Fruit fly (Drosophila melanogaster) whole organism, embryonic: ENCODE results near the gene ast.

Source experiments
- BEAF-32 ChIP-seq: fragments of 200-800 bp; sonication (Bioruptor generic); optimal IDR thresholded peaks from 3 replicates; lab custom pipeline; 2017; ENCODE audit warnings: missing biosample characterization, missing genetic modification characterization, mild to moderate bottlenecking, moderate library complexity, missing genetic modification reagents
- Blimp-1 ChIP-seq: fragments of 200-800 bp; sonication (Bioruptor generic); optimal IDR thresholded peaks from 3 replicates; lab custom pipeline; 2018; ENCODE audit warnings: missing biosample characterization, missing genetic modification characterization, mild to moderate bottlenecking, moderate library complexity, missing genetic modification reagents
- CG10274 ChIP-seq: fragments of 200-800 bp; sonication (Bioruptor generic); optimal IDR thresholded peaks from 3 replicates; lab custom pipeline; 2017; ENCODE audit warnings: missing biosample characterization, mild to moderate bottlenecking, missing genetic modification characterization
- CG10366 ChIP-seq: fragments of 200-800 bp; sonication (Bioruptor generic); IDR thresholded peaks from 2 replicates; pipeline ENCODE4 v1.3.6; 2022; ENCODE audit warnings: missing biosample characterization, missing genetic modification characterization
- CG11504 ChIP-seq: fragments of 200-800 bp; sonication (Bioruptor generic); optimal IDR thresholded peaks from 3 replicates; lab custom pipeline; 2019; ENCODE audit warnings: missing biosample characterization, mild to moderate bottlenecking, missing genetic modification characterization, moderate library complexity
- CG13894 ChIP-seq: fragments of 200-800 bp; sonication (Bioruptor generic); optimal IDR thresholded peaks from 3 replicates; lab custom pipeline; 2018; ENCODE audit warnings: missing biosample characterization, mild to moderate bottlenecking, missing genetic modification characterization, moderate library complexity
- CG14441 ChIP-seq: fragments of 200-800 bp; sonication (Bioruptor generic); IDR thresholded peaks from 2 replicates; pipeline ENCODE4 v1.3.6; 2022; ENCODE audit warnings: missing biosample characterization, missing genetic modification characterization
- CG16813 ChIP-seq: fragments of 200-800 bp; sonication (Bioruptor generic); IDR thresholded peaks from 3 replicates; pipeline ENCODE4 v1.3.6; 2022; ENCODE audit warnings: missing biosample characterization, missing genetic modification characterization; ENCODE audit not compliant: partially characterized antibody
- CG17328 ChIP-seq: fragments of 200-800 bp; sonication (Bioruptor generic); IDR thresholded peaks from 2 replicates; pipeline ENCODE4 v1.3.6; 2022; ENCODE audit warnings: missing biosample characterization, missing genetic modification characterization
- CG17385 ChIP-seq: fragments of 200-800 bp; sonication (Bioruptor generic); optimal IDR thresholded peaks from 3 replicates; lab custom pipeline; 2018; ENCODE audit warnings: missing biosample characterization, mild to moderate bottlenecking, missing genetic modification characterization
- CG1792 ChIP-seq: fragments of 200-800 bp; sonication (Bioruptor generic); optimal IDR thresholded peaks from 2 replicates; lab custom pipeline; 2016; ENCODE audit warnings: missing biosample characterization, missing genetic modification characterization
- CG18476 ChIP-seq: fragments of 200-800 bp; sonication (Bioruptor generic); optimal IDR thresholded peaks from 2 replicates; lab custom pipeline; 2016; ENCODE audit warnings: missing biosample characterization, mild to moderate bottlenecking, missing genetic modification characterization
- CG2712 ChIP-seq: fragments of 200-800 bp; optimal IDR thresholded peaks from 3 replicates; lab custom pipeline; 2019; ENCODE audit warnings: missing biosample characterization, mild to moderate bottlenecking, missing genetic modification characterization, moderate library complexity
- CG4328 ChIP-seq: fragments of 200-800 bp; sonication (Bioruptor generic); optimal IDR thresholded peaks from 3 replicates; lab custom pipeline; 2017; ENCODE audit warnings: missing biosample characterization, missing genetic modification reagents, missing genetic modification characterization
- CG6683 ChIP-seq: fragments of 200-800 bp; sonication (Bioruptor generic); optimal IDR thresholded peaks from 2 replicates; lab custom pipeline; 2017; ENCODE audit warnings: missing biosample characterization, mild to moderate bottlenecking, missing genetic modification characterization, missing genetic modification reagents
- CG6854 ChIP-seq: fragments of 200-800 bp; sonication (Bioruptor generic); optimal IDR thresholded peaks from 3 replicates; lab custom pipeline; 2017; ENCODE audit warnings: missing biosample characterization, mild to moderate bottlenecking, missing genetic modification characterization
- D19A ChIP-seq: fragments of 200-800 bp; optimal IDR thresholded peaks from 3 replicates; lab custom pipeline; 2019; ENCODE audit warnings: missing biosample characterization, mild to moderate bottlenecking, missing genetic modification characterization, moderate library complexity
- Elba2 ChIP-seq: fragments of 200-800 bp; sonication (Bioruptor generic); optimal IDR thresholded peaks from 3 replicates; lab custom pipeline; 2016; ENCODE audit warnings: missing biosample characterization, missing genetic modification characterization
- Fer1 ChIP-seq: fragments of 200-800 bp; sonication (Bioruptor generic); optimal IDR thresholded peaks from 2 replicates; lab custom pipeline; 2017; ENCODE audit warnings: missing biosample characterization, mild to moderate bottlenecking, missing genetic modification characterization
- Fer3 ChIP-seq: fragments of 200-800 bp; sonication (Bioruptor generic); optimal IDR thresholded peaks from 2 replicates; lab custom pipeline; 2018; ENCODE audit warnings: missing biosample characterization, mild to moderate bottlenecking, missing genetic modification characterization, moderate library complexity
- H15 ChIP-seq: fragments of 200-800 bp; sonication (Bioruptor generic); IDR thresholded peaks from 3 replicates; pipeline ENCODE4 v1.3.6; 2022; ENCODE audit warnings: missing biosample characterization, missing genetic modification characterization
- HHEX ChIP-seq: fragments of 200-800 bp; sonication (Bioruptor generic); optimal IDR thresholded peaks from 3 replicates; lab custom pipeline; 2017; ENCODE audit warnings: missing biosample characterization, mild to moderate bottlenecking, missing genetic modification characterization, missing genetic modification reagents
- Hand ChIP-seq: fragments of 200-800 bp; sonication (Bioruptor generic); optimal IDR thresholded peaks from 2 replicates; lab custom pipeline; 2017; ENCODE audit warnings: mild to moderate bottlenecking, missing biosample characterization, missing genetic modification reagents, missing genetic modification characterization
- Hr39 ChIP-seq: fragments of >200 bp; optimal IDR thresholded peaks from 2 replicates; lab custom pipeline; 2017
- Hr78 ChIP-seq, 2 experiments: fragments of 200-800 bp in 1 of 2; fragments of >200 bp in 1 of 2; sonication (Bioruptor generic) in 1 of 2; optimal IDR thresholded peaks; 2 replicates each; lab custom pipeline; 2017 to 2019; ENCODE audit warnings: missing biosample characterization in 2 of 2, missing genetic modification characterization in 2 of 2, mild to moderate bottlenecking in 1 of 2, moderate library complexity in 1 of 2
- Nf-YB ChIP-seq: fragments of 200-800 bp; sonication (Bioruptor generic); optimal IDR thresholded peaks from 3 replicates; lab custom pipeline; 2019; ENCODE audit warnings: missing biosample characterization, mild to moderate bottlenecking, missing genetic modification characterization, moderate library complexity
- Rx ChIP-seq: fragments of 200-800 bp; sonication (Bioruptor generic); IDR thresholded peaks from 2 replicates; pipeline ENCODE4 v1.3.6; 2022; ENCODE audit warnings: missing biosample characterization, missing genetic modification characterization
- Six4 ChIP-seq: fragments of 200-800 bp; sonication (Bioruptor generic); optimal IDR thresholded peaks from 2 replicates; lab custom pipeline; 2016; ENCODE audit warnings: missing biosample characterization, missing genetic modification characterization
- Ssrp ChIP-seq: fragments of 200-800 bp; sonication (Bioruptor generic); optimal IDR thresholded peaks from 2 replicates; lab custom pipeline; 2018; ENCODE audit warnings: missing biosample characterization, mild to moderate bottlenecking, missing genetic modification characterization, moderate library complexity
- TFAM ChIP-seq: fragments of 200-800 bp; sonication (Bioruptor generic); optimal IDR thresholded peaks from 2 replicates; lab custom pipeline; 2017; ENCODE audit warnings: missing biosample characterization, missing genetic modification characterization, inconsistent platforms
- Tbp ChIP-seq: fragments of >200 bp; optimal IDR thresholded peaks from 2 replicates; lab custom pipeline; 2018; ENCODE audit warnings: missing biosample characterization, missing genetic modification characterization
- Xrp1 ChIP-seq: fragments of 200-800 bp; sonication (Bioruptor generic); IDR thresholded peaks from 2 replicates; pipeline ENCODE4 v1.3.6; 2022; ENCODE audit warnings: missing biosample characterization, missing genetic modification characterization
- abd-A ChIP-seq: fragments of 200-800 bp; sonication (Bioruptor generic); optimal IDR thresholded peaks from 3 replicates; lab custom pipeline; 2019; ENCODE audit warnings: missing biosample characterization, mild to moderate bottlenecking, missing genetic modification characterization, moderate library complexity
- bbx ChIP-seq: fragments of 200-800 bp; sonication (Bioruptor generic); IDR thresholded peaks from 2 replicates; pipeline ENCODE4 v1.3.6; 2022; ENCODE audit warnings: missing biosample characterization, missing genetic modification characterization; ENCODE audit not compliant: partially characterized antibody
- br ChIP-seq: fragments of >200 bp; optimal IDR thresholded peaks from 2 replicates; lab custom pipeline; 2017
- ci ChIP-seq: fragments of 200-800 bp; sonication (Bioruptor generic); IDR thresholded peaks from 3 replicates; pipeline ENCODE4 v1.3.6; 2022; ENCODE audit warnings: missing biosample characterization, missing genetic modification characterization
- croc ChIP-seq: fragments of 200-800 bp; sonication (Bioruptor generic); conservative IDR thresholded peaks from 3 replicates; pipeline ENCODE4 v1.3.6; 2022; ENCODE audit warnings: missing biosample characterization, missing genetic modification characterization
- dmrt11E ChIP-seq: fragments of 200-800 bp; sonication (Bioruptor generic); optimal IDR thresholded peaks from 3 replicates; lab custom pipeline; 2018; ENCODE audit warnings: missing biosample characterization, mild to moderate bottlenecking, missing genetic modification characterization, moderate library complexity
- emc ChIP-seq: fragments of 200-800 bp; sonication (Bioruptor generic); optimal IDR thresholded peaks from 2 replicates; lab custom pipeline; 2016; ENCODE audit warnings: missing biosample characterization, missing genetic modification characterization
- eve ChIP-seq, 2 experiments: fragments of >200 bp; optimal IDR thresholded peaks; 2 replicates each; lab custom pipeline; 2017; ENCODE audit warnings: missing biosample characterization in 2 of 2, missing genetic modification characterization in 2 of 2
- ewg ChIP-seq: fragments of 200-800 bp; sonication (Bioruptor generic); optimal IDR thresholded peaks from 3 replicates; lab custom pipeline; 2017; ENCODE audit warnings: mild to moderate bottlenecking, missing biosample characterization, missing genetic modification reagents, missing genetic modification characterization
- her ChIP-seq: fragments of 200-800 bp; sonication (Bioruptor generic); optimal IDR thresholded peaks from 2 replicates; lab custom pipeline; 2016; ENCODE audit warnings: missing biosample characterization, missing genetic modification characterization
- luna ChIP-seq: fragments of 200-800 bp; sonication (Bioruptor generic); optimal IDR thresholded peaks from 2 replicates; lab custom pipeline; 2016; ENCODE audit warnings: missing biosample characterization, missing genetic modification characterization
- nom ChIP-seq: fragments of 200-800 bp; sonication (Bioruptor generic); optimal IDR thresholded peaks from 2 replicates; lab custom pipeline; 2017; ENCODE audit warnings: missing biosample characterization, missing genetic modification characterization, mild to moderate bottlenecking, moderate library complexity, missing genetic modification reagents
- ranshi ChIP-seq: fragments of 200-800 bp; sonication (Bioruptor generic); IDR thresholded peaks from 2 replicates; pipeline ENCODE4 v1.3.6; 2022; ENCODE audit warnings: missing biosample characterization, missing genetic modification characterization
- shn ChIP-seq: fragments of 200-800 bp; sonication (Bioruptor generic); optimal IDR thresholded peaks from 3 replicates; lab custom pipeline; 2016; ENCODE audit warnings: missing biosample characterization, missing genetic modification characterization
- tio ChIP-seq: fragments of 200-800 bp; sonication (Bioruptor generic); optimal IDR thresholded peaks from 2 replicates; lab custom pipeline; 2017; ENCODE audit warnings: missing biosample characterization, missing genetic modification characterization, inconsistent platforms
- tna ChIP-seq: fragments of 200-800 bp; sonication (Bioruptor generic); IDR thresholded peaks from 2 replicates; pipeline ENCODE4 v1.3.6; 2022; ENCODE audit warnings: missing biosample characterization, missing genetic modification characterization; ENCODE audit not compliant: partially characterized antibody
- vnd ChIP-seq: fragments of 200-800 bp; sonication (Bioruptor generic); IDR thresholded peaks from 3 replicates; pipeline ENCODE4 v1.3.6; 2022; ENCODE audit warnings: missing biosample characterization, missing genetic modification characterization; ENCODE audit not compliant: partially characterized antibody
- zf30C ChIP-seq: fragments of 200-800 bp; sonication (Bioruptor generic); optimal IDR thresholded peaks from 3 replicates; lab custom pipeline; 2018; ENCODE audit warnings: missing biosample characterization, mild to moderate bottlenecking, missing genetic modification characterization
- zfh1 ChIP-seq: fragments of 200-800 bp; sonication (Bioruptor generic); IDR thresholded peaks from 3 replicates; pipeline ENCODE4 v1.3.6; 2022; ENCODE audit warnings: missing biosample characterization, missing genetic modification characterization

The ast gene

dm6 chr2L:1065038-1065437 lies 12.7 kb upstream of the ast start (continued):
- no peak for TF ChIP-seq eve (GFP tag; optimal IDR thresholded peaks at IDR 0.05; lab: Kevin White, UChicago)
- no peak for TF ChIP-seq CG11504 (tag; lab: Kevin White, UChicago)
- TF ChIP-seq Fer3 = no peak
- 0 out of 2 replicates have a peak, but pooled peaks have one; percentile 17 for TF ChIP-seq CG14441 (GFP tag; lab: Robert Waterston, UW)
- no peak for TF ChIP-seq HHEX (GFP tag; lab: Kevin White, UChicago)
- TF ChIP-seq Elba2 (GFP tag; lab: Kevin White, UChicago) = no peak
- TF ChIP-seq Xrp1 (GFP tag; lab: Robert Waterston, UW) = peak; percentile 56; the same call in 1 of the 2 replicates
- TF ChIP-seq croc (GFP tag; lab: Robert Waterston, UW) = peak; percentile 49; the same call in 2 of the 3 replicates
- peak; percentile 47 for TF ChIP-seq nom (GFP tag; lab: Kevin White, UChicago)
- no peak for TF ChIP-seq Tbp (GFP tag; lab: Kevin White, UChicago)
- no peak for TF ChIP-seq CG1792 (GFP tag; lab: Kevin White, UChicago)
- no peak for TF ChIP-seq emc (GFP tag; lab: Kevin White, UChicago)
- peak; percentile 20 for TF ChIP-seq CG2712 (tag; lab: Kevin White, UChicago)
- TF ChIP-seq br (lab: Kevin White, UChicago) = no peak
- TF ChIP-seq CG17385 (GFP tag; lab: Kevin White, UChicago) = no peak
- no peak for TF ChIP-seq CG6683 (GFP tag; lab: Kevin White, UChicago)
- peak; percentile 20 for TF ChIP-seq zf30C (GFP tag; lab: Kevin White, UChicago)
- no peak for TF ChIP-seq TFAM (GFP tag; lab: Kevin White, UChicago)
- no peak for TF ChIP-seq CG6854 (GFP tag; lab: Kevin White, UChicago)
- peak; percentile 38; the same call in 1 of the 2 replicates for TF ChIP-seq ranshi
- peak in 1 of 2 experiments; percentile 12 for TF ChIP-seq Hr78 (GFP tag; optimal IDR thresholded peaks at IDR 0.05; lab: Kevin White, UChicago)
- no peak for TF ChIP-seq bbx (GFP tag; lab: Robert Waterston, UW)
- TF ChIP-seq tio = no peak
- TF ChIP-seq Ssrp (tag; lab: Kevin White, UChicago) = peak; percentile 33
- peak; percentile 62; the same call in 2 of the 3 replicates for TF ChIP-seq ci (GFP tag; lab: Robert Waterston, UW)
- TF ChIP-seq zfh1 = 0 out of 3 replicates have a peak, but pooled peaks have one; percentile 49
- TF ChIP-seq Six4 = no peak
- no peak for TF ChIP-seq Fer1 (GFP tag; lab: Kevin White, UChicago)
- peak; percentile 37 for TF ChIP-seq CG10366 (GFP tag; lab: Robert Waterston, UW)
- TF ChIP-seq tna (GFP tag; lab: Robert Waterston, UW) = no peak
- no peak for TF ChIP-seq CG4328 (GFP tag; lab: Kevin White, UChicago)
- TF ChIP-seq dmrt11E (tag; lab: Kevin White, UChicago) = peak; percentile 44
- no peak for TF ChIP-seq vnd (GFP tag; lab: Robert Waterston, UW)
- no peak for TF ChIP-seq ewg (GFP tag; lab: Kevin White, UChicago)
- no peak for TF ChIP-seq H15 (GFP tag; lab: Robert Waterston, UW)
- TF ChIP-seq luna (GFP tag; lab: Kevin White, UChicago) = no peak
- TF ChIP-seq Nf-YB (GFP tag; lab: Kevin White, UChicago) = no peak
- TF ChIP-seq CG18476 (GFP tag; lab: Kevin White, UChicago) = no peak
- TF ChIP-seq CG16813 = no peak
- no peak for TF ChIP-seq Hr39
- TF ChIP-seq her (GFP tag; lab: Kevin White, UChicago) = no peak
- TF ChIP-seq shn (GFP tag; lab: Kevin White, UChicago) = no peak
- no peak for TF ChIP-seq Hand
- TF ChIP-seq CG17328 (GFP tag; lab: Robert Waterston, UW) = 0 out of 2 replicates have a peak, but pooled peaks have one; percentile 24
- TF ChIP-seq Blimp-1 = peak; percentile 32
- TF ChIP-seq CG10274 = no peak
- TF ChIP-seq CG13894 (tag; lab: Kevin White, UChicago) = no peak
- no peak for TF ChIP-seq D19A (tag; lab: Kevin White, UChicago)
- TF ChIP-seq abd-A (tag; lab: Kevin White, UChicago) = no peak
- TF ChIP-seq BEAF-32 = no peak
- no peak for TF ChIP-seq Rx (GFP tag; lab: Robert Waterston, UW)
